Fruit fly (Drosophila melanogaster) Kc167 (cell line): ENCODE results near the gene CG6592.

Experiments used
- Myc ChIP-seq: fragments of >200 bp; optimal IDR thresholded peaks from 2 replicates; lab custom pipeline; 2017; ENCODE audit warnings: missing external identifiers
- Sin3A ChIP-seq: fragments of >200 bp; optimal IDR thresholded peaks from 2 replicates; lab custom pipeline; 2018; ENCODE audit warnings: missing external identifiers
- h ChIP-seq: fragments of >200 bp; optimal IDR thresholded peaks from 3 replicates; lab custom pipeline; 2018; ENCODE audit warnings: missing external identifiers
- insv ChIP-seq: fragments of >200 bp; optimal IDR thresholded peaks from 3 replicates; lab custom pipeline; 2018; ENCODE audit warnings: missing external identifiers
- psq ChIP-seq: fragments of >200 bp; optimal IDR thresholded peaks from 2 replicates; lab custom pipeline; 2017; ENCODE audit warnings: missing external identifiers
- ttk ChIP-seq: sonication (Bioruptor generic); optimal IDR thresholded peaks from 2 replicates; lab custom pipeline; 2017; ENCODE audit warnings: missing external identifiers

The CG6592 gene

dm6 chr3L:6059062-6059708 is at the start of gene CG6592:
Gene CG6592 (plus strand): TSS chr3L:6059658.
- TF ChIP-seq insv (lab: Kevin White, UChicago) (no peak), Myc (no peak), h (no peak), ttk (lab: Kevin White, UChicago) (no peak), Sin3A (lab: Kevin White, UChicago) (no peak), psq (lab: Kevin White, UChicago) (no peak)

- TF ChIP-seq Myc (no peak), psq (lab: Kevin White, UChicago) (no peak), insv (lab: Kevin White, UChicago) (no peak), Sin3A (lab: Kevin White, UChicago) (no peak), ttk (lab: Kevin White, UChicago) (no peak), h (no peak)
Measured at dm6 chr3L:6010921-6011320, 48.5 kb upstream of the CG6592 start, which contains the start of gene alphaKap4. Gene alphaKap4 (minus strand): TSS chr3L:6011021.

dm6 chr3L:6012950-6013349 is 46.5 kb upstream of the CG6592 start:
- TF ChIP-seq Myc (no peak), h (no peak), insv (lab: Kevin White, UChicago) (no peak)

- TF ChIP-seq psq (lab: Kevin White, UChicago) (no peak), insv (lab: Kevin White, UChicago) (no peak), h (no peak), Sin3A (lab: Kevin White, UChicago) (no peak)
Measured at dm6 chr3L:6022142-6022541, 37.3 kb upstream of the CG6592 start.

dm6 chr3L:6033008-6033407 is 26.4 kb upstream of the CG6592 start:
- TF ChIP-seq ttk (lab: Kevin White, UChicago) = no peak
- no peak for TF ChIP-seq Sin3A (lab: Kevin White, UChicago)
- TF ChIP-seq h = no peak
- TF ChIP-seq insv (lab: Kevin White, UChicago) = no peak
- TF ChIP-seq Myc = no peak
- no peak for TF ChIP-seq psq (lab: Kevin White, UChicago)

- no peak for TF ChIP-seq h
- no peak for TF ChIP-seq ttk (lab: Kevin White, UChicago)
- TF ChIP-seq Myc = no peak
- TF ChIP-seq psq (lab: Kevin White, UChicago) = no peak
- TF ChIP-seq Sin3A (lab: Kevin White, UChicago) = no peak
- TF ChIP-seq insv (lab: Kevin White, UChicago) = no peak
Measured at dm6 chr3L:6034511-6034910, 24.9 kb upstream of the CG6592 start, which contains the start of gene CG10477. Gene CG10477 (minus strand): TSS chr3L:6034611.

dm6 chr3L:6034916-6035315 is 24.5 kb upstream of the CG6592 start, which contains the start of gene yip7:
Gene yip7 (plus strand): TSS chr3L:6035216.
- TF ChIP-seq ttk (lab: Kevin White, UChicago) (no peak), psq (lab: Kevin White, UChicago) (no peak), Myc (no peak), Sin3A (lab: Kevin White, UChicago) (no peak), h (no peak), insv (lab: Kevin White, UChicago) (no peak)

- TF ChIP-seq h (no peak), insv (lab: Kevin White, UChicago) (no peak), Myc (no peak), ttk (lab: Kevin White, UChicago) (no peak), Sin3A (lab: Kevin White, UChicago) (no peak), psq (lab: Kevin White, UChicago) (no peak)
Measured at dm6 chr3L:6036141-6036540, 23.3 kb upstream of the CG6592 start.

dm6 chr3L:6036811-6037210 is 22.6 kb upstream of the CG6592 start, which contains the start of gene CG6462:
Gene CG6462 (plus strand): TSS chr3L:6037111.
- TF ChIP-seq Sin3A (lab: Kevin White, UChicago) (no peak), psq (lab: Kevin White, UChicago) (no peak), insv (lab: Kevin White, UChicago) (no peak), ttk (lab: Kevin White, UChicago) (no peak), h (no peak), Myc (no peak)

- TF ChIP-seq psq (lab: Kevin White, UChicago) (no peak), insv (lab: Kevin White, UChicago) (no peak), Sin3A (lab: Kevin White, UChicago) (no peak), h (no peak), ttk (lab: Kevin White, UChicago) (no peak), Myc (no peak)
Measured at dm6 chr3L:6038720-6039205, 20.7 kb upstream of the CG6592 start, which contains the start of gene Jon65Aiv. Gene Jon65Aiv (plus strand): TSS chr3L:6039155.

dm6 chr3L:6050230-6050807 is 9.1 kb upstream of the CG6592 start, which contains the start of gene Jon65Aiii:
Gene Jon65Aiii (plus strand): TSS chr3L:6050757.
- TF ChIP-seq h = no peak
- TF ChIP-seq Sin3A (lab: Kevin White, UChicago) = no peak
- TF ChIP-seq Myc = no peak
- TF ChIP-seq insv (lab: Kevin White, UChicago) = no peak
- TF ChIP-seq psq (lab: Kevin White, UChicago) = no peak
- no peak for TF ChIP-seq ttk (lab: Kevin White, UChicago)

dm6 chr3L:6052021-6052420 is 7.4 kb upstream of the CG6592 start, which contains the start of gene Jon65Aii:
Gene Jon65Aii (plus strand): TSS chr3L:6052321.
- TF ChIP-seq ttk (lab: Kevin White, UChicago) = no peak
- no peak for TF ChIP-seq psq (lab: Kevin White, UChicago)
